Fruit fly (Drosophila melanogaster) whole organism, prepupa: Measurements from ENCODE around the gene CG7484.

Experiments
- Blimp-1 ChIP-seq: fragments of 200-800 bp; sonication (Bioruptor generic); optimal IDR thresholded peaks from 3 replicates; lab custom pipeline; 2017; ENCODE audit warnings: missing biosample characterization, missing genetic modification characterization, mild to moderate bottlenecking, moderate library complexity, missing genetic modification reagents
- CG10631 ChIP-seq: fragments of 200-800 bp; sonication (Bioruptor generic); optimal IDR thresholded peaks from 2 replicates; lab custom pipeline; 2016; ENCODE audit warnings: missing biosample characterization, missing genetic modification characterization
- CG10669 ChIP-seq: fragments of 200-800 bp; sonication (Bioruptor generic); optimal IDR thresholded peaks from 3 replicates; lab custom pipeline; 2018; ENCODE audit warnings: missing biosample characterization, mild to moderate bottlenecking, missing genetic modification characterization, moderate library complexity
- CG11294 ChIP-seq: fragments of 200-800 bp; sonication (Bioruptor generic); IDR thresholded peaks from 2 replicates; pipeline ENCODE4 v1.3.6; 2022; ENCODE audit warnings: missing biosample characterization, missing genetic modification characterization
- CG11762 ChIP-seq: fragments of 200-800 bp; sonication (Bioruptor generic); optimal IDR thresholded peaks from 3 replicates; lab custom pipeline; 2016; ENCODE audit warnings: missing biosample characterization, missing genetic modification characterization; ENCODE audit not compliant: insufficient read depth
- CG15336 ChIP-seq: fragments of 200-800 bp; sonication (Bioruptor generic); IDR thresholded peaks from 2 replicates; pipeline ENCODE4 v1.3.6; 2022; ENCODE audit warnings: missing biosample characterization, missing genetic modification characterization
- CG1621 ChIP-seq: fragments of 200-800 bp; sonication (Bioruptor generic); optimal IDR thresholded peaks from 3 replicates; lab custom pipeline; 2018; ENCODE audit warnings: missing biosample characterization, mild to moderate bottlenecking, missing genetic modification characterization
- CG16779 ChIP-seq: fragments of 200-800 bp; sonication (Bioruptor generic); optimal IDR thresholded peaks from 3 replicates; lab custom pipeline; 2017; ENCODE audit warnings: missing biosample characterization, mild to moderate bottlenecking, missing genetic modification characterization
- CG3032 ChIP-seq: fragments of 200-800 bp; optimal IDR thresholded peaks from 2 replicates; lab custom pipeline; 2019; ENCODE audit warnings: missing biosample characterization, mild to moderate bottlenecking, missing genetic modification characterization, moderate library complexity
- CG31627 ChIP-seq: fragments of 200-800 bp; sonication (Bioruptor generic); optimal IDR thresholded peaks from 3 replicates; lab custom pipeline; 2016; ENCODE audit warnings: missing biosample characterization, missing genetic modification characterization
- CG3919 ChIP-seq: fragments of 200-800 bp; sonication (Bioruptor generic); optimal IDR thresholded peaks from 3 replicates; lab custom pipeline; 2016; ENCODE audit warnings: missing biosample characterization, missing genetic modification characterization
- CG6276 ChIP-seq: fragments of 200-800 bp; sonication (Bioruptor generic); optimal IDR thresholded peaks from 2 replicates; lab custom pipeline; 2017; ENCODE audit warnings: missing biosample characterization, mild to moderate bottlenecking, missing genetic modification characterization
- CG6808 ChIP-seq: fragments of 200-800 bp; sonication (Bioruptor generic); optimal IDR thresholded peaks from 3 replicates; lab custom pipeline; 2017; ENCODE audit warnings: missing biosample characterization, missing genetic modification characterization, mild to moderate bottlenecking, moderate library complexity, missing genetic modification reagents
- CG6854 ChIP-seq: fragments of 200-800 bp; sonication (Bioruptor generic); optimal IDR thresholded peaks from 2 replicates; lab custom pipeline; 2017; ENCODE audit warnings: missing biosample characterization, mild to moderate bottlenecking, missing genetic modification characterization
- CG7368 ChIP-seq: fragments of 200-800 bp; sonication (Bioruptor generic); optimal IDR thresholded peaks from 3 replicates; lab custom pipeline; 2016; ENCODE audit warnings: missing biosample characterization, missing genetic modification characterization
- CG8119 ChIP-seq: fragments of 200-800 bp; sonication (Bioruptor generic); IDR thresholded peaks from 3 replicates; pipeline ENCODE4 v1.3.6; 2022; ENCODE audit warnings: missing biosample characterization, missing genetic modification characterization
- CG8319 ChIP-seq: fragments of 200-800 bp; sonication (Bioruptor generic); optimal IDR thresholded peaks from 3 replicates; lab custom pipeline; 2016; ENCODE audit warnings: missing biosample characterization, missing genetic modification characterization
- CG9139 ChIP-seq: fragments of 200-800 bp; sonication (Bioruptor generic); optimal IDR thresholded peaks from 3 replicates; lab custom pipeline; 2017; ENCODE audit warnings: missing biosample characterization, mild to moderate bottlenecking, missing genetic modification characterization
- Eip75B ChIP-seq: fragments of 200-800 bp; sonication (Bioruptor generic); optimal IDR thresholded peaks from 3 replicates; lab custom pipeline; 2016; ENCODE audit warnings: missing biosample characterization, missing genetic modification characterization
- Eip78C ChIP-seq: fragments of 200-800 bp; sonication (Bioruptor generic); peaks from one replicate; lab custom pipeline; 2016; ENCODE audit warnings: missing biosample characterization, missing genetic modification characterization
- Ets21C ChIP-seq: fragments of 200-800 bp; sonication (Bioruptor generic); optimal IDR thresholded peaks from 3 replicates; lab custom pipeline; 2016; ENCODE audit warnings: missing biosample characterization, missing genetic modification characterization
- Ets96B ChIP-seq: fragments of 200-800 bp; optimal IDR thresholded peaks from 2 replicates; lab custom pipeline; 2019; ENCODE audit warnings: missing biosample characterization, mild to moderate bottlenecking, missing genetic modification characterization, moderate library complexity
- Gug ChIP-seq: fragments of 200-800 bp; sonication (Bioruptor generic); IDR thresholded peaks from 2 replicates; pipeline ENCODE4 v1.3.6; 2022; ENCODE audit warnings: missing biosample characterization, missing genetic modification characterization
- Hr38 ChIP-seq: sonication (Bioruptor generic); optimal IDR thresholded peaks from 2 replicates; lab custom pipeline; 2016; ENCODE audit warnings: missing biosample characterization, missing genetic modification characterization
- Hr39 ChIP-seq: fragments of 200-800 bp; sonication (Bioruptor generic); optimal IDR thresholded peaks from 2 replicates; lab custom pipeline; 2016; ENCODE audit warnings: missing biosample characterization, missing genetic modification characterization
- Hr4 ChIP-seq: fragments of 200-800 bp; sonication (Bioruptor generic); optimal IDR thresholded peaks from 3 replicates; lab custom pipeline; 2016; ENCODE audit warnings: missing biosample characterization, missing genetic modification characterization
- Sox102F ChIP-seq: fragments of 200-800 bp; sonication (Bioruptor generic); optimal IDR thresholded peaks from 2 replicates; lab custom pipeline; 2016; ENCODE audit warnings: missing biosample characterization, mild to moderate bottlenecking, missing genetic modification characterization
- Sox14 ChIP-seq: fragments of 200-800 bp; sonication (Bioruptor generic); optimal IDR thresholded peaks from 3 replicates; lab custom pipeline; 2016; ENCODE audit warnings: missing biosample characterization, missing genetic modification characterization
- achi ChIP-seq: fragments of 200-800 bp; sonication (Bioruptor generic); optimal IDR thresholded peaks from 3 replicates; lab custom pipeline; 2016; ENCODE audit warnings: missing biosample characterization, missing genetic modification characterization
- acj6 ChIP-seq: fragments of 200-800 bp; sonication (Bioruptor generic); optimal IDR thresholded peaks from 3 replicates; lab custom pipeline; 2016; ENCODE audit warnings: missing biosample characterization, missing genetic modification characterization
- dac ChIP-seq: fragments of 200-800 bp; sonication (Bioruptor generic); optimal IDR thresholded peaks from 2 replicates; lab custom pipeline; 2017; ENCODE audit warnings: missing biosample characterization, mild to moderate bottlenecking, missing genetic modification characterization
- dsx ChIP-seq: fragments of 200-800 bp; optimal IDR thresholded peaks from 3 replicates; lab custom pipeline; 2019; ENCODE audit warnings: missing biosample characterization, mild to moderate bottlenecking, missing genetic modification characterization, moderate library complexity; ENCODE audit not compliant: poor library complexity, severe bottlenecking
- eg ChIP-seq: fragments of 200-800 bp; sonication (Bioruptor generic); IDR thresholded peaks from 3 replicates; pipeline ENCODE4 v1.3.6; 2022; ENCODE audit warnings: missing biosample characterization, missing genetic modification characterization
- esn ChIP-seq: fragments of 200-800 bp; sonication (Bioruptor generic); optimal IDR thresholded peaks from 2 replicates; lab custom pipeline; 2016; ENCODE audit warnings: missing biosample characterization, mild to moderate bottlenecking, missing genetic modification characterization, moderate library complexity
- fd59A ChIP-seq: fragments of 200-800 bp; sonication (Bioruptor generic); optimal IDR thresholded peaks from 2 replicates; lab custom pipeline; 2017; ENCODE audit warnings: missing biosample characterization, mild to moderate bottlenecking, missing genetic modification characterization, missing genetic modification reagents
- fd85E ChIP-seq: fragments of 200-800 bp; sonication (Bioruptor generic); optimal IDR thresholded peaks from 3 replicates; lab custom pipeline; 2016; ENCODE audit warnings: missing biosample characterization, missing genetic modification characterization
- fkh ChIP-seq: fragments of 200-800 bp; sonication (Bioruptor generic); optimal IDR thresholded peaks from 3 replicates; lab custom pipeline; 2017; ENCODE audit warnings: missing biosample characterization, mild to moderate bottlenecking, missing genetic modification characterization, moderate library complexity
- lz ChIP-seq: fragments of 200-800 bp; sonication (Bioruptor generic); optimal IDR thresholded peaks from 3 replicates; lab custom pipeline; 2016; ENCODE audit warnings: missing biosample characterization, missing genetic modification characterization
- net ChIP-seq: fragments of 200-800 bp; sonication (Bioruptor generic); optimal IDR thresholded peaks from 3 replicates; lab custom pipeline; 2016; ENCODE audit warnings: missing biosample characterization, missing genetic modification characterization
- pdm3 ChIP-seq: fragments of 200-800 bp; sonication (Bioruptor generic); optimal IDR thresholded peaks from 3 replicates; lab custom pipeline; 2016; ENCODE audit warnings: missing biosample characterization, missing genetic modification characterization
- salr ChIP-seq, 2 experiments: fragments of 200-800 bp; sonication (Bioruptor generic); optimal IDR thresholded peaks; 3 replicates each; lab custom pipeline; 2016 to 2018; ENCODE audit warnings: missing biosample characterization in 2 of 2, missing genetic modification characterization in 2 of 2, mild to moderate bottlenecking in 1 of 2
- spab ChIP-seq: fragments of 200-800 bp; sonication (Bioruptor generic); optimal IDR thresholded peaks from 2 replicates; lab custom pipeline; 2017; ENCODE audit warnings: missing biosample characterization, mild to moderate bottlenecking, missing genetic modification characterization, missing genetic modification reagents
- ss ChIP-seq, 2 experiments: fragments of 200-800 bp; sonication (Bioruptor generic); optimal IDR thresholded peaks; 2 replicates in 1 of 2; 3 replicates in 1 of 2; lab custom pipeline; 2017 to 2018; ENCODE audit warnings: mild to moderate bottlenecking in 2 of 2, missing biosample characterization in 2 of 2, missing genetic modification characterization in 2 of 2, moderate library complexity in 1 of 2
- svp ChIP-seq: fragments of 200-800 bp; sonication (Bioruptor generic); peaks from one replicate; lab custom pipeline; 2016; ENCODE audit warnings: missing biosample characterization, missing genetic modification characterization
- topi ChIP-seq: fragments of 200-800 bp; sonication (Bioruptor generic); optimal IDR thresholded peaks from 3 replicates; lab custom pipeline; 2016; ENCODE audit warnings: missing biosample characterization, missing genetic modification characterization
- vri ChIP-seq: fragments of 200-800 bp; sonication (Bioruptor generic); optimal IDR thresholded peaks from 3 replicates; lab custom pipeline; 2016; ENCODE audit warnings: missing biosample characterization, mild to moderate bottlenecking, missing genetic modification characterization

Gene CG7484

DNA sequence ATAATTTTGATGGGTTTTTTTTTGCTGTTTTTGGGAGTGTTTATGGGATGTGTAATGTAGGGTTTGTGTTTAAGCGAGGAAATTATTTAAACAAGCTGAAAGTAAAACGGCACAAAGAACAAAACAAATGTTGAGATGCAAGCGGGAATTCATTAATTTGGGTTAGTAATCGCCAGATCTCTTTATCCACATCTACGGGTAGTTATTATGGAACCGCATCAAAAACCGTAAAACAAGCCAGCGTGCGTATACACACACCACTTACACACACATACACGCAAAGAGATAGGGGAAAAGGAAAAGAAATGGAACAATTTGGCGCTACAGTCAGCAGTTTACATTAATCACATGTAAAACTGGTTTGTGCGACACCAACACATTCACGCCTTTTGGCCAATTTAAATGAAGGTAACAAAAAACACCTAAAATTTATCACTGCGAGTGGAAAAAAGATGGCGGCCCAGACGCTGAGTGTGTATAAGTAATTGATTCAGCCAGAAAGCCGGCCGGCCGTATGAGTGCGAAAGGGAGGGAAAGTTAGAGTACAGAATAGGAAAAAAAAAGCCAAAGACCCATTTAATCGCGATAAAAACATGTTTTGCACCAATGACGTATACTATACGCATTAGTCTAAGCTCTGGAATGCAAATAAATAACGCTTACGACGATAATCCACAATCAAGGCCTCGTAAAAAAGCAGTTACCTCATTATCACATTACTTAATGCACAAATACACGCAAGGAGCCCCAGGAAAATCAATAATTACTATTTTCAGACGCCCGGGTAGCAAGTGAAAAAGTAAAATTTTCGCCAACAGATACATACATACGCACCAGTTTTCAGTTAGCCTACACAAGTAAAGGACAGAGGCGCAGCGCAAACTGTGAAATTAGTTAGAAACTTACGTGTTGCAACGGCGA, 10.2 kb upstream of the CG7484 start:
- TF ChIP-seq Hr39 (GFP tag; lab: Kevin White, UChicago) (no peak), pdm3 (GFP tag; lab: Kevin White, UChicago) (no peak), fkh (peak; percentile 44), spab (GFP tag; lab: Kevin White, UChicago) (no peak), CG31627 (GFP tag; lab: Kevin White, UChicago) (no peak), svp (GFP tag; lab: Kevin White, UChicago) (no peak), topi (GFP tag; lab: Kevin White, UChicago) (no peak), CG6854 (GFP tag; lab: Kevin White, UChicago) (peak; percentile 29), achi (GFP tag; lab: Kevin White, UChicago) (no peak), CG8119 (peak; percentile 14; the same call in 1 of the 3 replicates), fd85E (GFP tag; lab: Kevin White, UChicago) (no peak), CG8319 (GFP tag; lab: Kevin White, UChicago) (no peak), Blimp-1 (GFP tag; lab: Kevin White, UChicago) (no peak), CG1621 (tag; lab: Kevin White, UChicago) (peak; percentile 77), acj6 (no peak), CG16779 (tag; lab: Kevin White, UChicago) (no peak), fd59A (GFP tag; lab: Kevin White, UChicago) (no peak), ss (GFP tag; optimal IDR thresholded peaks at IDR 0.05; lab: Kevin White, UChicago) (peak; percentile 26 to 31), eg (GFP tag; lab: Robert Waterston, UW) (no peak), Sox14 (no peak), CG15336 (0 out of 2 replicates have a peak, but pooled peaks have one; percentile 12), Hr38 (GFP tag; lab: Kevin White, UChicago) (no peak), Eip78C (peak; percentile 63), vri (GFP tag; lab: Kevin White, UChicago) (peak; percentile 68), Ets21C (GFP tag; lab: Kevin White, UChicago) (no peak), salr (GFP tag; optimal IDR thresholded peaks at IDR 0.05; lab: Kevin White, UChicago) (no peak)

DNA sequence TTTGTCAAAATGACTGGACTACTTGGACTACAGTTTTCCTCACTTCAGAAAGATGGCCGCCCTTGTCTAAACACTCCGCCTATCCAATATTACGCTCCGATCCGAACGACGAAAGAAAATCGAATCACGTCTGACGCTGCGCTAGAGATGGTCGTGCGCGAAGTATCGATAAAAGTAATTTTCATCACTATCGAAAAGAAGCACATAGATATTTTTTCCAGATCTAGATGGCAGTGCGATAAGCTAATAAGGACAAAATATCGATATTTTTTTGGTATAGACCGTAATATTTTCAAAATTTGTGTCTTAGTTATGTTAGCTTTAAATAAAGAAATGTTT, 9.5 kb upstream of the CG7484 start, which contains the start of gene Pep:
Gene Pep, minus strand, starts transcription at position 131 of the 339 bp plus-strand sequence.
- TF ChIP-seq CG6854 (GFP tag; lab: Kevin White, UChicago) (peak; percentile 17), CG10669 (GFP tag; lab: Kevin White, UChicago) (no peak), Sox102F (peak; percentile 36), fkh (no peak), pdm3 (GFP tag; lab: Kevin White, UChicago) (no peak), CG3919 (GFP tag; lab: Kevin White, UChicago) (no peak), Sox14 (peak; percentile 54), lz (GFP tag; lab: Kevin White, UChicago) (peak; percentile 50), CG10631 (peak; percentile 5), CG7368 (GFP tag; lab: Kevin White, UChicago) (no peak), CG9139 (no peak), Blimp-1 (GFP tag; lab: Kevin White, UChicago) (no peak), Hr38 (GFP tag; lab: Kevin White, UChicago) (no peak), fd85E (GFP tag; lab: Kevin White, UChicago) (no peak), CG15336 (no peak), svp (GFP tag; lab: Kevin White, UChicago) (peak; percentile 55), Eip75B (GFP tag; lab: Kevin White, UChicago) (peak; percentile 52), CG8119 (peak; percentile 18; the same call in 1 of the 3 replicates), Ets96B (tag; lab: Kevin White, UChicago) (no peak), dac (GFP tag; lab: Kevin White, UChicago) (no peak), CG1621 (tag; lab: Kevin White, UChicago) (peak; percentile 56), CG11294 (no peak), dsx (GFP tag; lab: Kevin White, UChicago) (peak; percentile 32), topi (GFP tag; lab: Kevin White, UChicago) (peak; percentile 16), esn (GFP tag; lab: Kevin White, UChicago) (peak; percentile 56), Hr4 (no peak), CG11762 (GFP tag; lab: Kevin White, UChicago) (no peak), CG3032 (tag; lab: Kevin White, UChicago) (peak; percentile 24), CG6808 (GFP tag; lab: Kevin White, UChicago) (no peak), net (GFP tag; lab: Kevin White, UChicago) (no peak), CG8319 (GFP tag; lab: Kevin White, UChicago) (no peak), Ets21C (GFP tag; lab: Kevin White, UChicago) (no peak), Gug (no peak), CG6276 (GFP tag; lab: Kevin White, UChicago) (no peak)
